Worm (Caenorhabditis elegans) whole organism, L4 larva: ENCODE results near the gene C14C10.10.

Experiments
- D1046.2 ChIP-seq: fragments of 200-800 bp; sonication (Bioruptor generic); IDR thresholded peaks from 2 replicates; pipeline ENCODE4 v1.3.6; 2022; ENCODE audit warnings: missing genetic modification characterization, missing compliant biosample characterization
- F26F4.8 ChIP-seq: fragments of 200-800 bp; sonication (Bioruptor generic); conservative IDR thresholded peaks from 2 replicates; pipeline ENCODE4 v1.3.6; 2022; ENCODE audit warnings: missing genetic modification characterization, missing compliant biosample characterization
- F37D6.2 ChIP-seq: sonication (generic microtip); optimal IDR thresholded peaks from 2 replicates; lab custom pipeline; 2016; ENCODE audit warnings: mild to moderate bottlenecking, missing genetic modification characterization, missing compliant biosample characterization
- F44E2.7 ChIP-seq: fragments of 200-800 bp; sonication (Bioruptor generic); IDR thresholded peaks from 2 replicates; pipeline ENCODE4 v2.1.2; 2022; ENCODE audit warnings: missing genetic modification characterization, missing compliant biosample characterization
- F49E8.2 ChIP-seq: sonication (generic microtip); optimal IDR thresholded peaks from 2 replicates; lab custom pipeline; 2016; ENCODE audit warnings: missing compliant biosample characterization, mild to moderate bottlenecking, missing genetic modification characterization, borderline replicate concordance
- R02D3.7 ChIP-seq: fragments of 150-350 bp; sonication (generic microtip); optimal IDR thresholded peaks from 3 replicates; lab custom pipeline; 2014; ENCODE audit warnings: missing biosample characterization, missing genetic modification characterization
- Y5F2A.4 ChIP-seq: fragments of 200-800 bp; sonication (Bioruptor generic); optimal IDR thresholded peaks from 2 replicates; lab custom pipeline; 2018; ENCODE audit warnings: mild to moderate bottlenecking, missing genetic modification characterization, missing compliant biosample characterization
- ZK337.2 ChIP-seq: fragments of 200-800 bp; sonication (Bioruptor generic); IDR thresholded peaks from 2 replicates; pipeline ENCODE4 v1.3.6; 2022; ENCODE audit warnings: missing genetic modification reagents, missing genetic modification characterization, missing compliant biosample characterization
- aha-1 ChIP-seq: fragments of 150-350 bp; peaks from one replicate; lab custom pipeline; 2014; ENCODE audit warnings: missing biosample characterization, missing genetic modification characterization
- aly-2 ChIP-seq: sonication (generic microtip); optimal IDR thresholded peaks from 2 replicates; lab custom pipeline; 2018; ENCODE audit warnings: missing biosample characterization, missing genetic modification characterization
- ama-1 ChIP-seq: fragments of 150-350 bp; optimal IDR thresholded peaks from 2 replicates; lab custom pipeline; 2014; ENCODE audit warnings: inconsistent platforms, mixed read lengths
- arid-1 ChIP-seq: fragments of 200-800 bp; sonication (Bioruptor generic); conservative IDR thresholded peaks from 2 replicates; pipeline ENCODE4 v1.3.6; 2022; ENCODE audit warnings: missing genetic modification reagents, missing genetic modification characterization, missing compliant biosample characterization
- attf-4 ChIP-seq: sonication (generic microtip); optimal IDR thresholded peaks from 3 replicates; lab custom pipeline; 2017; ENCODE audit warnings: missing biosample characterization, missing genetic modification characterization
- ceh-44 ChIP-seq: fragments of 200-800 bp; sonication (Bioruptor generic); IDR thresholded peaks from 2 replicates; pipeline ENCODE4 v1.3.6; 2022; ENCODE audit warnings: missing genetic modification reagents, missing genetic modification characterization, missing compliant biosample characterization
- ceh-62 ChIP-seq: sonication (generic microtip); optimal IDR thresholded peaks from 2 replicates; lab custom pipeline; 2017; ENCODE audit warnings: missing biosample characterization, missing genetic modification characterization
- ctbp-1 ChIP-seq: fragments of 200-800 bp; sonication (Bioruptor generic); IDR thresholded peaks from 2 replicates; pipeline ENCODE4 v1.3.6; 2022; ENCODE audit warnings: missing genetic modification reagents, missing genetic modification characterization, missing compliant biosample characterization
- daf-12 ChIP-seq: fragments of 150-350 bp; optimal IDR thresholded peaks from 2 replicates; lab custom pipeline; 2014; ENCODE audit warnings: missing biosample characterization, missing genetic modification reagents, missing genetic modification characterization
- daf-8 ChIP-seq: fragments of 200-800 bp; sonication (Bioruptor generic); IDR thresholded peaks from 2 replicates; pipeline ENCODE4 v1.3.6; 2022; ENCODE audit warnings: missing genetic modification characterization, missing compliant biosample characterization
- dmd-6 ChIP-seq: fragments of 200-800 bp; sonication (Bioruptor generic); IDR thresholded peaks from 2 replicates; pipeline ENCODE4 v1.3.6; 2022; ENCODE audit warnings: missing genetic modification reagents, missing genetic modification characterization, missing compliant biosample characterization
- dve-1 ChIP-seq: sonication (generic microtip); optimal IDR thresholded peaks from 2 replicates; lab custom pipeline; 2017; ENCODE audit warnings: antibody characterized with exemption, mild to moderate bottlenecking, missing genetic modification characterization, missing compliant biosample characterization; ENCODE audit not compliant: insufficient read depth
- egl-43 ChIP-seq: fragments of 200-800 bp; sonication (Bioruptor generic); IDR thresholded peaks from 2 replicates; pipeline ENCODE4 v1.3.6; 2022; ENCODE audit warnings: missing genetic modification reagents, missing genetic modification characterization, missing compliant biosample characterization
- fkh-10 ChIP-seq: fragments of 150-350 bp; optimal IDR thresholded peaks from 2 replicates; lab custom pipeline; 2014; ENCODE audit warnings: missing biosample characterization, missing genetic modification reagents, missing genetic modification characterization
- gei-8 ChIP-seq: fragments of 200-800 bp; sonication (Bioruptor generic); optimal IDR thresholded peaks from 2 replicates; lab custom pipeline; 2018; ENCODE audit warnings: mild to moderate bottlenecking, missing genetic modification characterization, missing compliant biosample characterization
- hlh-30 ChIP-seq: sonication (generic microtip); optimal IDR thresholded peaks from 2 replicates; lab custom pipeline; 2017; ENCODE audit warnings: antibody characterized with exemption, mild to moderate bottlenecking, missing genetic modification characterization, missing compliant biosample characterization; ENCODE audit not compliant: insufficient read depth
- lim-7 ChIP-seq: fragments of 200-800 bp; sonication (Bioruptor generic); IDR thresholded peaks from 2 replicates; pipeline ENCODE4 v1.3.6; 2022; ENCODE audit warnings: missing genetic modification characterization, missing compliant biosample characterization
- lin-38 ChIP-seq: fragments of 200-800 bp; sonication (Bioruptor generic); IDR thresholded peaks from 2 replicates; pipeline ENCODE4 v1.3.6; 2022; ENCODE audit warnings: missing genetic modification reagents, missing genetic modification characterization, missing compliant biosample characterization
- madf-5 ChIP-seq, 2 experiments: fragments of 200-800 bp; sonication (Bioruptor generic); IDR thresholded peaks; 2 replicates each; pipeline ENCODE4 v1.3.6; 2022; ENCODE audit warnings: missing compliant biosample characterization in 2 of 2, missing genetic modification characterization in 2 of 2
- mep-1 ChIP-seq: fragments of 150-350 bp; sonication (generic microtip); optimal IDR thresholded peaks from 3 replicates; lab custom pipeline; 2014; ENCODE audit warnings: missing biosample characterization, missing genetic modification characterization
- nhr-11 ChIP-seq: fragments of 150-350 bp; optimal IDR thresholded peaks from 2 replicates; lab custom pipeline; 2014; ENCODE audit warnings: missing biosample characterization, missing genetic modification characterization
- nhr-25 ChIP-seq: sonication (generic microtip); optimal IDR thresholded peaks from 2 replicates; lab custom pipeline; 2017; ENCODE audit warnings: missing genetic modification characterization, mild to moderate bottlenecking, missing compliant biosample characterization, antibody characterized with exemption, moderate library complexity, borderline replicate concordance; ENCODE audit not compliant: insufficient read depth
- nhr-6 ChIP-seq: fragments of 150-350 bp; optimal IDR thresholded peaks from 2 replicates; lab custom pipeline; 2014; ENCODE audit warnings: missing biosample characterization, missing genetic modification characterization
- nhr-77 ChIP-seq: fragments of 150-350 bp; optimal IDR thresholded peaks from 2 replicates; lab custom pipeline; 2014; ENCODE audit warnings: missing biosample characterization, missing genetic modification characterization
- pha-4 ChIP-seq, 2 experiments: fragments of 150-350 bp in 1 of 2; fragments of 200-800 bp in 1 of 2; sonication (Bioruptor generic) in 1 of 2; IDR thresholded peaks in 1 of 2; optimal IDR thresholded peaks in 1 of 2; 2 replicates each; pipeline versions ENCODE4 v1.3.6 to Lab custom; 2014 to 2022; ENCODE audit warnings: missing genetic modification characterization in 2 of 2, missing genetic modification reagents in 2 of 2, missing biosample characterization in 1 of 2, missing compliant biosample characterization in 1 of 2
- rbr-2 ChIP-seq: sonication (generic microtip); optimal IDR thresholded peaks from 2 replicates; lab custom pipeline; 2016; ENCODE audit warnings: missing genotype, missing genetic modification characterization, missing compliant biosample characterization
- saeg-2 ChIP-seq: fragments of 200-800 bp; sonication (Bioruptor generic); IDR thresholded peaks from 2 replicates; pipeline ENCODE4 v1.3.6; 2022; ENCODE audit warnings: missing genetic modification reagents, missing genetic modification characterization, missing compliant biosample characterization
- skn-1 ChIP-seq: fragments of 150-350 bp; optimal IDR thresholded peaks from 2 replicates; lab custom pipeline; 2014; ENCODE audit warnings: missing biosample characterization, missing genetic modification characterization
- snpc-4 ChIP-seq: fragments of 150-350 bp; optimal IDR thresholded peaks from 2 replicates; lab custom pipeline; 2014; ENCODE audit warnings: missing biosample characterization, missing genetic modification characterization
- unc-130 ChIP-seq: sonication (generic microtip); optimal IDR thresholded peaks from 2 replicates; lab custom pipeline; 2016; ENCODE audit warnings: missing genetic modification reagents, missing genetic modification characterization, missing compliant biosample characterization
- zfp-3 ChIP-seq: fragments of 200-800 bp; sonication (Bioruptor generic); conservative IDR thresholded peaks from 2 replicates; pipeline ENCODE4 v1.3.6; 2022; ENCODE audit warnings: missing genetic modification reagents, missing genetic modification characterization, missing compliant biosample characterization
- ztf-11 ChIP-seq: fragments of 150-350 bp; optimal IDR thresholded peaks from 2 replicates; lab custom pipeline; 2014; ENCODE audit warnings: missing biosample characterization, missing genetic modification characterization
- ztf-7 ChIP-seq: fragments of 150-350 bp; optimal IDR thresholded peaks from 2 replicates; lab custom pipeline; 2014; ENCODE audit warnings: missing biosample characterization, missing genetic modification characterization

The C14C10.10 gene

ce11 chrV:12596795-12597194 lies 2.1 kb downstream of the C14C10.10 start (continued):
- TF ChIP-seq nhr-6 (tag; lab: Kevin White, UChicago), result peak; percentile 85
- TF ChIP-seq F37D6.2 (tag; lab: Kevin White, UChicago), result no peak
- peak; percentile 49 for TF ChIP-seq mep-1 (tag; lab: Kevin White, UChicago)
- TF ChIP-seq, all 104 proteins: peak for 49

- TF ChIP-seq hlh-30 (tag; lab: Kevin White, UChicago) (no peak), ama-1 (lab: Kevin White, UChicago) (no peak), snpc-4 (tag; lab: Kevin White, UChicago) (no peak)
These were observed 2.7 kb downstream of the C14C10.10 start, which contains the start of gene mma-1 for ce11 chrV:12596196-12596595. mma-1 (minus strand) TSS chrV:12596296.

- no peak for TF ChIP-seq ztf-11 (tag; lab: Kevin White, UChicago)
- TF ChIP-seq attf-4 (tag; lab: Kevin White, UChicago), result no peak
- TF ChIP-seq dmd-6 (GFP tag; lab: Robert Waterston, UW), result no peak
- TF ChIP-seq Y5F2A.4 (GFP tag; lab: Kevin White, UChicago), result no peak
- no peak for TF ChIP-seq ceh-62 (tag; lab: Kevin White, UChicago)
- TF ChIP-seq ztf-7 (tag; lab: Kevin White, UChicago), result no peak
- no peak for TF ChIP-seq R02D3.7 (tag; lab: Kevin White, UChicago)
- no peak for TF ChIP-seq nhr-11 (tag; lab: Kevin White, UChicago)
- TF ChIP-seq fkh-10, result no peak
- TF ChIP-seq ZK337.2, result no peak
These were observed 6.5 kb downstream of the C14C10.10 start, which contains the start of gene C14C10.2 for ce11 chrV:12592379-12592778. C14C10.2 (minus strand) TSS chrV:12592479.

- TF ChIP-seq rbr-2 (no peak), aha-1 (tag; lab: Kevin White, UChicago) (no peak), unc-130 (GFP tag; lab: Kevin White, UChicago) (no peak), nhr-77 (tag; lab: Kevin White, UChicago) (no peak), zfp-3 (GFP tag; lab: Robert Waterston, UW) (no peak)
These were observed 8.3 kb downstream of the C14C10.10 start, which contains the start of gene ttr-43 for ce11 chrV:12590601-12591000. ttr-43 (minus strand) TSS chrV:12590701.

ce11 chrV:12588030-12588429 lies 10.9 kb downstream of the C14C10.10 start, which contains the start of gene C14C10.1:
C14C10.1 (plus strand) TSS chrV:12588330.
- TF ChIP-seq F26F4.8 (GFP tag; lab: Robert Waterston, UW) (no peak), Y5F2A.4 (GFP tag; lab: Kevin White, UChicago) (no peak), F44E2.7 (no peak), ceh-62 (tag; lab: Kevin White, UChicago) (no peak), nhr-25 (tag; lab: Kevin White, UChicago) (no peak), gei-8 (no peak), ztf-7 (tag; lab: Kevin White, UChicago) (no peak), dmd-6 (GFP tag; lab: Robert Waterston, UW) (no peak), D1046.2 (GFP tag; lab: Robert Waterston, UW) (no peak), ceh-44 (GFP tag; lab: Robert Waterston, UW) (no peak), lin-38 (GFP tag; lab: Robert Waterston, UW) (no peak), lim-7 (GFP tag; lab: Robert Waterston, UW) (no peak), attf-4 (tag; lab: Kevin White, UChicago) (no peak)

ce11 chrV:12586793-12587192 lies 12.1 kb downstream of the C14C10.10 start:
- TF ChIP-seq madf-5 (GFP tag; IDR thresholded peaks at IDR 0.05; lab: Robert Waterston, UW) (no peak), pha-4 (GFP tag; IDR thresholded peaks at IDR 0.05; lab: Robert Waterston, UW) (no peak), pha-4 (tag; optimal IDR thresholded peaks at IDR 0.05; lab: Kevin White, UChicago) (no peak), dve-1 (tag; lab: Kevin White, UChicago) (no peak), arid-1 (no peak), daf-12 (tag; lab: Kevin White, UChicago) (no peak), ctbp-1 (GFP tag; lab: Robert Waterston, UW) (no peak), saeg-2 (GFP tag; lab: Robert Waterston, UW) (no peak), skn-1 (tag; lab: Kevin White, UChicago) (no peak), nhr-11 (tag; lab: Kevin White, UChicago) (no peak), nhr-25 (tag; lab: Kevin White, UChicago) (no peak), daf-8 (no peak), egl-43 (GFP tag; lab: Robert Waterston, UW) (no peak), ama-1 (lab: Kevin White, UChicago) (no peak), D1046.2 (GFP tag; lab: Robert Waterston, UW) (no peak), F49E8.2 (tag; lab: Kevin White, UChicago) (no peak), aly-2 (tag; lab: Kevin White, UChicago) (no peak)
